Worm (Caenorhabditis elegans): ENCODE results near the gene cyp-25A4.

Gene cyp-25A4

ce11 chrIII:3800240-3800933 lies 51.5 kb downstream of the cyp-25A4 start, which contains the start of gene mtm-3:
Gene mtm-3, minus strand, starts transcription at chrIII:3800467.
- no peak for TF ChIP-seq madf-2 (tag; optimal IDR thresholded peaks at IDR 0.05)
- TF ChIP-seq odd-2 (tag; optimal IDR thresholded peaks at IDR 0.05): no peak
- TF ChIP-seq syd-9 (tag; optimal IDR thresholded peaks at IDR 0.05): no peak
- no peak for TF ChIP-seq ref-2 (tag; optimal IDR thresholded peaks at IDR 0.05)
- TF ChIP-seq sox-4 (tag; optimal IDR thresholded peaks at IDR 0.05): no peak
- no peak for TF ChIP-seq ceh-14 (tag; optimal IDR thresholded peaks at IDR 0.05)
- TF ChIP-seq eyg-1 (tag; optimal IDR thresholded peaks at IDR 0.05): no peak
- TF ChIP-seq K02D7.2 (tag; optimal IDR thresholded peaks at IDR 0.05): no peak
- TF ChIP-seq dve-1 (tag; optimal IDR thresholded peaks at IDR 0.05): no peak
- no peak for TF ChIP-seq pat-9 (tag; optimal IDR thresholded peaks at IDR 0.05)
- TF ChIP-seq sdc-2 (tag; optimal IDR thresholded peaks at IDR 0.05): no peak
- TF ChIP-seq hlh-13 (GFP tag; optimal IDR thresholded peaks at IDR 0.05): no peak
- no peak for TF ChIP-seq C08G9.2 (tag; optimal IDR thresholded peaks at IDR 0.05)
- TF ChIP-seq hlh-6 (tag; optimal IDR thresholded peaks at IDR 0.05): no peak
- TF ChIP-seq pha-4 (tag; optimal IDR thresholded peaks at IDR 0.05): no peak
- no peak for TF ChIP-seq tbx-7 (tag; optimal IDR thresholded peaks at IDR 0.05)
- TF ChIP-seq K09A11.1 (tag; optimal IDR thresholded peaks at IDR 0.05; ENCODE audit: insufficient read depth): no peak

Data from whole organism, late embryonic.